Worm (Caenorhabditis elegans): ENCODE measurements around the gene C07A4.3.

DNA sequence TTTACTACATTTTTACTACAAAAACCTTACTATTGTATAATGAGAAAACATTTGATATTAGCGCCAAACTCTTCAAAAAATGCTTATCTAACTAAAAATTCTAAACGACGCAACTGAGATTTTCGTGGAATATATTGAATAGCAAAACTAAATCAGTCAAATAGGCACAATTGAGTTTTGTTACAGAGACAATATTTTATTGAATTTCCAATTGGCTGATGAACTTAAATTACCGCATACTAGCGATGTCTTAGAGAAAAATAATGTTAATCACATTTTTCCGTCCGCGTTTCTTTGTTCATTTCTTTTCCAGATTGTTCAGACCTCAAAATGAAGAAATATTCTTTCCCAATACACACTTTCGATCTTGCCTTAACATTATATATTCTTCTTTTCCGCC, 12.3 kb upstream of the C07A4.3 start:
- TF ChIP-seq rnt-1 (tag; optimal IDR thresholded peaks at IDR 0.05) (no peak), pqm-1 (tag; optimal IDR thresholded peaks at IDR 0.05) (no peak), hlh-6 (tag; optimal IDR thresholded peaks at IDR 0.05) (no peak), ceh-48 (tag; optimal IDR thresholded peaks at IDR 0.05) (no peak), nfya-1 (tag; optimal IDR thresholded peaks at IDR 0.05) (no peak), lin-11 (tag; optimal IDR thresholded peaks at IDR 0.05) (no peak)

Measured in whole organism, late embryonic.